Worm (Caenorhabditis elegans) whole organism, young adult: ENCODE data around the gene ufc-1.

Source experiments
- C06A6.2 ChIP-seq: fragments of 200-800 bp; sonication (Bioruptor generic); conservative IDR thresholded peaks from 2 replicates; pipeline ENCODE4 v1.3.6; 2022; ENCODE audit warnings: missing genetic modification characterization, missing compliant biosample characterization
- ama-1 ChIP-seq, 3 experiments: fragments of 150-350 bp in 1 of 3; sonication (generic microtip) in 2 of 3; optimal IDR thresholded peaks; 2 replicates each; lab custom pipeline; 2014 to 2018; ENCODE audit warnings: missing biosample characterization in 2 of 3, missing genetic modification characterization in 2 of 3, missing genetic modification reagents in 2 of 3
- bed-2 ChIP-seq: fragments of 200-800 bp; sonication (Bioruptor generic); IDR thresholded peaks from 2 replicates; pipeline ENCODE4 v1.3.6; 2022; ENCODE audit warnings: missing genetic modification reagents, missing genetic modification characterization, missing compliant biosample characterization
- ceh-27 ChIP-seq: fragments of 200-800 bp; sonication (Bioruptor generic); optimal IDR thresholded peaks from 2 replicates; lab custom pipeline; 2018; ENCODE audit warnings: mild to moderate bottlenecking, missing genetic modification characterization, moderate library complexity, missing compliant biosample characterization
- dpl-1 ChIP-seq: fragments of 150-350 bp; optimal IDR thresholded peaks from 2 replicates; lab custom pipeline; 2014; ENCODE audit warnings: missing biosample characterization, missing genetic modification reagents, missing genetic modification characterization
- ets-4 ChIP-seq: fragments of 200-800 bp; sonication (Bioruptor generic); optimal IDR thresholded peaks from 2 replicates; lab custom pipeline; 2018; ENCODE audit warnings: mild to moderate bottlenecking, missing genetic modification characterization, missing compliant biosample characterization
- mel-28 ChIP-seq: sonication (generic microtip); optimal IDR thresholded peaks from 2 replicates; lab custom pipeline; 2016; ENCODE audit warnings: borderline replicate concordance, mild to moderate bottlenecking, missing genetic modification characterization, missing compliant biosample characterization
- mxl-1 ChIP-seq: sonication (generic microtip); optimal IDR thresholded peaks from 2 replicates; lab custom pipeline; 2016; ENCODE audit warnings: missing genetic modification characterization, missing compliant biosample characterization
- repo-1 ChIP-seq: sonication (generic microtip); optimal IDR thresholded peaks from 2 replicates; lab custom pipeline; 2017; ENCODE audit warnings: mild to moderate bottlenecking, missing genetic modification characterization, missing compliant biosample characterization
- snpc-4 ChIP-seq, 5 experiments: fragments of 150-350 bp in 1 of 5; sonication (generic microtip) in 4 of 5; optimal IDR thresholded peaks; 2 replicates each; lab custom pipeline; 2014 to 2018; ENCODE audit warnings: missing genetic modification characterization in 5 of 5, missing biosample characterization in 3 of 5, antibody characterized with exemption in 2 of 5, mild to moderate bottlenecking in 2 of 5, missing compliant biosample characterization in 2 of 5, missing genotype in 2 of 5, moderate library complexity in 2 of 5, missing genetic modification reagents in 1 of 5
- tbx-9 ChIP-seq: sonication (generic microtip); optimal IDR thresholded peaks from 2 replicates; lab custom pipeline; 2016; ENCODE audit warnings: borderline replicate concordance, missing genetic modification characterization, inconsistent platforms, missing compliant biosample characterization

- TF ChIP-seq repo-1 (tag; lab: Kevin White, UChicago), result no peak
- no peak for TF ChIP-seq tbx-9 (tag; lab: Kevin White, UChicago)
- no peak for TF ChIP-seq bed-2 (GFP tag; lab: Robert Waterston, UW)
- no peak for TF ChIP-seq ets-4 (GFP tag; lab: Kevin White, UChicago)
- no peak for TF ChIP-seq snpc-4 (GFP tag; optimal IDR thresholded peaks at IDR 0.05; lab: Kevin White, UChicago)
- no peak for TF ChIP-seq snpc-4 (tag; optimal IDR thresholded peaks at IDR 0.05; lab: Kevin White, UChicago)
- no peak for TF ChIP-seq mel-28 (tag; lab: Kevin White, UChicago)
- TF ChIP-seq C06A6.2 (GFP tag; lab: Robert Waterston, UW), result no peak
- TF ChIP-seq mxl-1 (tag; lab: Kevin White, UChicago), result no peak
- no peak for TF ChIP-seq ama-1 (optimal IDR thresholded peaks at IDR 0.05; lab: Kevin White, UChicago)
- TF ChIP-seq ama-1 (GFP tag; optimal IDR thresholded peaks at IDR 0.05; lab: Kevin White, UChicago), result no peak
- TF ChIP-seq dpl-1 (GFP tag; lab: Kevin White, UChicago), result no peak
- TF ChIP-seq ceh-27, result no peak
These were observed 30.6 kb upstream of the ufc-1 start for ce11 chrIII:9300670-9301069.
